Fruit fly (Drosophila melanogaster): ENCODE data around the gene RFeSP.
A peak's percentile ranks its signal among the peaks of the same experiment; 100 is the strongest.

The RFeSP gene

dm6 chr2L:1568631-1569030, 45.3 kb downstream of the RFeSP start (continued):
- TF ChIP-seq C15 (GFP tag; IDR thresholded peaks at IDR 0.05) (no peak), D19A (tag; optimal IDR thresholded peaks at IDR 0.05) (no peak), gem (tag; optimal IDR thresholded peaks at IDR 0.05) (peak; percentile 43), dimm (GFP tag; IDR thresholded peaks at IDR 0.05) (no peak), CG10147 (GFP tag; optimal IDR thresholded peaks at IDR 0.05) (no peak), Oli (tag; optimal IDR thresholded peaks at IDR 0.05) (peak; percentile 5), Side (GFP tag; optimal IDR thresholded peaks at IDR 0.05) (no peak)

Data from whole organism, embryonic.